Worm (Caenorhabditis elegans) whole organism, mixed stage, embryonic: ENCODE data around the gene mrpl-30.

Experiments used
- bed-3 ChIP-seq: fragments of 200-800 bp; sonication (Bioruptor generic); optimal IDR thresholded peaks from 3 replicates; lab custom pipeline; 2018; ENCODE audit warnings: mild to moderate bottlenecking, missing genetic modification characterization, moderate library complexity, missing compliant biosample characterization
- elt-1 ChIP-seq: sonication (generic microtip); optimal IDR thresholded peaks from 2 replicates; lab custom pipeline; 2017; ENCODE audit warnings: missing genetic modification characterization, mild to moderate bottlenecking, missing compliant biosample characterization, antibody characterized with exemption, moderate library complexity, borderline replicate concordance; ENCODE audit not compliant: insufficient read depth
- flh-1 ChIP-seq: fragments of 200-800 bp; sonication (Bioruptor generic); optimal IDR thresholded peaks from 2 replicates; lab custom pipeline; 2018; ENCODE audit warnings: mild to moderate bottlenecking, missing genetic modification characterization, moderate library complexity, missing compliant biosample characterization
- lin-13 ChIP-seq: fragments of 150-350 bp; optimal IDR thresholded peaks from 2 replicates; lab custom pipeline; 2014; ENCODE audit warnings: missing biosample characterization, missing genetic modification characterization
- nhr-237 ChIP-seq: fragments of 150-350 bp; optimal IDR thresholded peaks from 2 replicates; lab custom pipeline; 2014; ENCODE audit warnings: missing biosample characterization, missing genetic modification characterization
- nhr-28 ChIP-seq: fragments of 150-350 bp; optimal IDR thresholded peaks from 2 replicates; lab custom pipeline; 2014; ENCODE audit warnings: missing biosample characterization, missing genetic modification characterization
- pha-4 ChIP-seq: fragments of 150-350 bp; optimal IDR thresholded peaks from 2 replicates; lab custom pipeline; 2018; ENCODE audit warnings: missing biosample characterization, missing genetic modification reagents, missing genetic modification characterization
- snpc-4 ChIP-seq: fragments of 150-350 bp; optimal IDR thresholded peaks from 2 replicates; lab custom pipeline; 2014; ENCODE audit warnings: missing biosample characterization, missing genetic modification characterization
- ztf-11 ChIP-seq: fragments of 150-350 bp; optimal IDR thresholded peaks from 2 replicates; lab custom pipeline; 2014; ENCODE audit warnings: missing biosample characterization, missing genetic modification characterization

- TF ChIP-seq ztf-11 (tag; lab: Kevin White, UChicago) (no peak), bed-3 (GFP tag; lab: Kevin White, UChicago) (no peak), snpc-4 (tag; lab: Kevin White, UChicago) (no peak), flh-1 (GFP tag; lab: Kevin White, UChicago) (no peak), lin-13 (tag; lab: Kevin White, UChicago) (no peak), pha-4 (tag; lab: Kevin White, UChicago) (no peak), nhr-28 (tag; lab: Kevin White, UChicago) (no peak), elt-1 (no peak), nhr-237 (tag; lab: Kevin White, UChicago) (no peak)
Measured at ce11 chrIII:2424783-2425329, 14.1 kb upstream of the mrpl-30 start.
